Fruit fly (Drosophila melanogaster) whole organism, pupa: ENCODE data around the gene CG8289.

ENCODE experiments used
- Pif1B ChIP-seq: fragments of 200-800 bp; sonication (Bioruptor generic); optimal IDR thresholded peaks from 3 replicates; lab custom pipeline; 2016; ENCODE audit warnings: missing biosample characterization, missing genetic modification characterization
- Snoo ChIP-seq: fragments of 200-800 bp; sonication (Bioruptor generic); optimal IDR thresholded peaks from 3 replicates; lab custom pipeline; 2017; ENCODE audit warnings: missing biosample characterization, mild to moderate bottlenecking, missing genetic modification characterization, inconsistent platforms

- no peak for TF ChIP-seq Pif1B (GFP tag; lab: Kevin White, UChicago)
- TF ChIP-seq Snoo (tag; lab: Kevin White, UChicago): no peak
Measured at dm6 chrX:17622187-17622586, 13.7 kb downstream of the CG8289 start.
